Worm (Caenorhabditis elegans) whole organism, L2 larva: ENCODE measurements around the gene F38E9.6.

Experiments used
- ama-1 ChIP-seq: fragments of 150-350 bp; optimal IDR thresholded peaks from 2 replicates; lab custom pipeline; 2018; ENCODE audit warnings: inconsistent platforms
- ceh-82 ChIP-seq: fragments of 150-350 bp; optimal IDR thresholded peaks from 2 replicates; lab custom pipeline; 2014; ENCODE audit warnings: missing biosample characterization, missing genetic modification characterization
- lin-11 ChIP-seq: fragments of 150-350 bp; sonication (generic microtip); optimal IDR thresholded peaks from 2 replicates; lab custom pipeline; 2014; ENCODE audit warnings: missing biosample characterization, missing genetic modification characterization, inconsistent platforms, mixed read lengths
- nhr-21 ChIP-seq: fragments of 150-350 bp; optimal IDR thresholded peaks from 2 replicates; lab custom pipeline; 2014; ENCODE audit warnings: missing biosample characterization, missing genetic modification characterization
- nhr-237 ChIP-seq: fragments of 150-350 bp; optimal IDR thresholded peaks from 2 replicates; lab custom pipeline; 2014; ENCODE audit warnings: missing biosample characterization, missing genetic modification characterization
- unc-39 ChIP-seq: fragments of 150-350 bp; optimal IDR thresholded peaks from 2 replicates; lab custom pipeline; 2014; ENCODE audit warnings: missing biosample characterization, missing genetic modification characterization
- unc-55 ChIP-seq: fragments of 150-350 bp; sonication (generic microtip); optimal IDR thresholded peaks from 3 replicates; lab custom pipeline; 2014; ENCODE audit warnings: missing biosample characterization, missing genetic modification reagents, missing genetic modification characterization
- unc-62 ChIP-seq: fragments of 150-350 bp; optimal IDR thresholded peaks from 2 replicates; lab custom pipeline; 2014; ENCODE audit warnings: missing biosample characterization, missing genetic modification reagents, missing genetic modification characterization
- ztf-11 ChIP-seq: sonication (generic microtip); optimal IDR thresholded peaks from 2 replicates; lab custom pipeline; 2017; ENCODE audit warnings: missing biosample characterization, missing genetic modification characterization

ce11 chrX:16400897-16401296 is 31.3 kb upstream of the F38E9.6 start:
- TF ChIP-seq nhr-21 (no peak), unc-39 (tag; lab: Kevin White, UChicago) (no peak), unc-55 (GFP tag; lab: Kevin White, UChicago) (no peak), lin-11 (tag; lab: Kevin White, UChicago) (no peak), nhr-237 (tag; lab: Kevin White, UChicago) (no peak), ztf-11 (tag; lab: Kevin White, UChicago) (no peak), unc-62 (GFP tag; lab: Kevin White, UChicago) (no peak), ceh-82 (no peak), ama-1 (lab: Kevin White, UChicago) (no peak)
